Comparison of ENCODE assay signal across 7 worm cellular contexts in the genomic region with DNA sequence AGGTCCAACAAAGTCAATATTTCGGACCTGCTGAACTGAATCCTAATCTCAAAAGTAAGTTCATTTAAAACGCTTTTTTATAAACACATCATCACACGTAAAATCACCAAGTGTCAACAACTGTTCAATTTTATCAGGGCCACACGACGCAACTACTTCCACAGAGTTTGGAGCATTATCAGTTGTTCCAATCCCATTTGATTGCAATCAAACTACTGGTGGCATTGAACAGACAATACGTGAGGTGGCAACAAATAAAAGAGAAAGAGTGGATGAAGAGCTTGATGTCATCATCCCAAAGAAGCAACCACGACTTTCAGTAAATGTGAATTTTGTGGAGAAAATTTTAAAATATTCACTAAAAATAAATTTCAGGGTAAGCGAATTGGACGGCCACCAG.
TF ChIP-seq lines count a peak whose summit lies in the region.

No protein-coding gene starts in this region.

TF ChIP-seq in whole organism, L1 larva, 84 proteins besides CTCF, POLR2A, EP300 and RAD21 (continues in another document):
- TF ChIP-seq zip-4 (GFP tag; optimal IDR thresholded peaks at IDR 0.05; lab: Kevin White, UChicago) (no peak), nhr-47 (tag; optimal IDR thresholded peaks at IDR 0.05; lab: Kevin White, UChicago) (no peak), mef-2 (tag; optimal IDR thresholded peaks at IDR 0.05; lab: Kevin White, UChicago) (no peak), fkh-4 (tag; optimal IDR thresholded peaks at IDR 0.05; lab: Kevin White, UChicago; ENCODE audit: borderline replicate concordance) (no peak), hlh-17 (GFP tag; optimal IDR thresholded peaks at IDR 0.05; lab: Kevin White, UChicago; ENCODE audit: borderline replicate concordance) (no peak), elt-3 (tag; optimal IDR thresholded peaks at IDR 0.05; lab: Kevin White, UChicago) (no peak), dsc-1 (tag; optimal IDR thresholded peaks at IDR 0.05; lab: Kevin White, UChicago) (no peak), elt-2 (tag; optimal IDR thresholded peaks at IDR 0.05; lab: Kevin White, UChicago) (no peak), Y116A8C.19 (tag; optimal IDR thresholded peaks at IDR 0.05; lab: Kevin White, UChicago; ENCODE audit: borderline replicate concordance) (no peak), isw-1 (GFP tag; IDR thresholded peaks at IDR 0.05; lab: Robert Waterston, UW) (no peak), nhr-237 (tag; optimal IDR thresholded peaks at IDR 0.05; lab: Kevin White, UChicago) (no peak), nhr-77 (tag; optimal IDR thresholded peaks at IDR 0.05; lab: Kevin White, UChicago) (no peak)

TF ChIP-seq in whole organism, L2 larva, 48 proteins besides CTCF, POLR2A, EP300 and RAD21:
- no peak for TF ChIP-seq unc-62 (GFP tag; optimal IDR thresholded peaks at IDR 0.05; lab: Kevin White, UChicago)
- no peak for TF ChIP-seq nhr-11 (tag; optimal IDR thresholded peaks at IDR 0.05; lab: Kevin White, UChicago)
- TF ChIP-seq sma-9 (GFP tag; optimal IDR thresholded peaks at IDR 0.05; lab: Kevin White, UChicago), result peak; percentile 49
- no peak for TF ChIP-seq sma-9 (tag; optimal IDR thresholded peaks at IDR 0.05; lab: Kevin White, UChicago)
- TF ChIP-seq nhr-129 (tag; optimal IDR thresholded peaks at IDR 0.05; lab: Kevin White, UChicago), result peak; percentile 20
- peak in 1 of 2 experiments; percentile 35 for TF ChIP-seq lsy-2 (tag; optimal IDR thresholded peaks at IDR 0.05; lab: Kevin White, UChicago)
- no peak for TF ChIP-seq nhr-10 (tag; optimal IDR thresholded peaks at IDR 0.05; lab: Kevin White, UChicago)
TF ChIP-seq in whole organism, L2 larva: peak in this region for 3.

TF ChIP-seq in whole organism, L3 larva, 47 proteins besides CTCF, POLR2A, EP300 and RAD21:
- TF ChIP-seq ZK546.5 (tag; optimal IDR thresholded peaks at IDR 0.05; lab: Kevin White, UChicago) (no peak), egl-5 (tag; optimal IDR thresholded peaks at IDR 0.05; lab: Kevin White, UChicago) (peak; percentile 81), nhr-25 (tag; optimal IDR thresholded peaks at IDR 0.05; lab: Kevin White, UChicago) (no peak)

TF ChIP-seq in whole organism, L4 larva, 104 proteins besides CTCF, POLR2A, EP300 and RAD21:
- peak in 1 of 2 experiments; percentile 1 for TF ChIP-seq daf-16 (GFP tag; optimal IDR thresholded peaks at IDR 0.05; lab: Kevin White, UChicago)
- TF ChIP-seq daf-16 (tag; optimal IDR thresholded peaks at IDR 0.05; lab: Kevin White, UChicago), result peak; percentile 17
- no peak for TF ChIP-seq rbr-2 (tag; optimal IDR thresholded peaks at IDR 0.05; lab: Kevin White, UChicago)
- TF ChIP-seq nhr-28 (tag; optimal IDR thresholded peaks at IDR 0.05; lab: Kevin White, UChicago), result no peak
TF ChIP-seq in whole organism, L4 larva: peak in this region for 1.

TF ChIP-seq in whole organism, late embryonic, 69 proteins besides CTCF, POLR2A, EP300 and RAD21:
- TF ChIP-seq elt-2 (tag; optimal IDR thresholded peaks at IDR 0.05; lab: Kevin White, UChicago) (peak; percentile 1), Y22D7AL.16 (tag; optimal IDR thresholded peaks at IDR 0.05; lab: Kevin White, UChicago) (no peak), eyg-1 (tag; optimal IDR thresholded peaks at IDR 0.05; lab: Kevin White, UChicago) (no peak)
TF ChIP-seq in whole organism, late embryonic: peak in this region for 1.

TF ChIP-seq in whole organism, mixed stage, embryonic, 35 proteins besides CTCF, POLR2A, EP300 and RAD21:
- TF ChIP-seq lin-13 (tag; optimal IDR thresholded peaks at IDR 0.05; lab: Kevin White, UChicago) (no peak), ham-2 (GFP tag; optimal IDR thresholded peaks at IDR 0.05; lab: Kevin White, UChicago) (no peak), nhr-76 (tag; optimal IDR thresholded peaks at IDR 0.05; lab: Kevin White, UChicago) (no peak), hlh-1 (tag; optimal IDR thresholded peaks at IDR 0.05; lab: Kevin White, UChicago) (peak; percentile 49), nhr-2 (tag; optimal IDR thresholded peaks at IDR 0.05; lab: Kevin White, UChicago) (no peak), mab-5 (tag; optimal IDR thresholded peaks at IDR 0.05; lab: Kevin White, UChicago) (no peak)

TF ChIP-seq in whole organism, young adult, 124 proteins besides CTCF, POLR2A, EP300 and RAD21:
- TF ChIP-seq K12H6.12 (tag; optimal IDR thresholded peaks at IDR 0.05; lab: Kevin White, UChicago), result no peak
- TF ChIP-seq tlf-1 (GFP tag; optimal IDR thresholded peaks at IDR 0.05; lab: Kevin White, UChicago), result no peak
- peak; percentile 3 for TF ChIP-seq nhr-80 (tag; optimal IDR thresholded peaks at IDR 0.05; lab: Kevin White, UChicago)
